Fruit fly (Drosophila melanogaster) whole organism, embryonic: ENCODE results near the gene CG32225.

Source experiments
- C15 ChIP-seq: fragments of 200-800 bp; sonication (Bioruptor generic); IDR thresholded peaks from 3 replicates; pipeline ENCODE4 v1.3.6; 2022; ENCODE audit warnings: missing biosample characterization, missing genetic modification characterization
- CG11695 ChIP-seq: fragments of 200-800 bp; sonication (Bioruptor generic); IDR thresholded peaks from 3 replicates; pipeline ENCODE4 v1.3.6; 2022; ENCODE audit warnings: missing biosample characterization, missing genetic modification characterization
- CG11723 ChIP-seq: fragments of 200-800 bp; sonication (Bioruptor generic); optimal IDR thresholded peaks from 2 replicates; lab custom pipeline; 2017; ENCODE audit warnings: missing biosample characterization, mild to moderate bottlenecking, missing genetic modification characterization
- CG1233 ChIP-seq: fragments of 200-800 bp; sonication (Bioruptor generic); optimal IDR thresholded peaks from 4 replicates; lab custom pipeline; 2018; ENCODE audit warnings: missing biosample characterization, mild to moderate bottlenecking, missing genetic modification characterization
- CG15601 ChIP-seq: fragments of 200-800 bp; sonication (Bioruptor generic); optimal IDR thresholded peaks from 3 replicates; lab custom pipeline; 2019; ENCODE audit warnings: missing biosample characterization, mild to moderate bottlenecking, missing genetic modification characterization, moderate library complexity
- CG1603 ChIP-seq: fragments of 200-800 bp; sonication (Bioruptor generic); optimal IDR thresholded peaks from 2 replicates; lab custom pipeline; 2019; ENCODE audit warnings: missing biosample characterization, mild to moderate bottlenecking, missing genetic modification characterization, moderate library complexity
- CG16813 ChIP-seq: fragments of 200-800 bp; sonication (Bioruptor generic); IDR thresholded peaks from 3 replicates; pipeline ENCODE4 v1.3.6; 2022; ENCODE audit warnings: missing biosample characterization, missing genetic modification characterization; ENCODE audit not compliant: partially characterized antibody
- CG17186 ChIP-seq: fragments of 200-800 bp; sonication (Bioruptor generic); optimal IDR thresholded peaks from 3 replicates; lab custom pipeline; 2017; ENCODE audit warnings: missing biosample characterization, missing genetic modification reagents, missing genetic modification characterization
- CG18599 ChIP-seq: fragments of 200-800 bp; sonication (Bioruptor generic); optimal IDR thresholded peaks from 3 replicates; lab custom pipeline; 2017; ENCODE audit warnings: missing biosample characterization, missing genetic modification characterization, mild to moderate bottlenecking, moderate library complexity, missing genetic modification reagents
- CG30431 ChIP-seq: fragments of 200-800 bp; sonication (Bioruptor generic); optimal IDR thresholded peaks from 2 replicates; lab custom pipeline; 2017; ENCODE audit warnings: missing biosample characterization, missing genetic modification characterization
- CG31388 ChIP-seq: fragments of 200-800 bp; sonication (Bioruptor generic); optimal IDR thresholded peaks from 2 replicates; lab custom pipeline; 2016; ENCODE audit warnings: missing biosample characterization, missing genetic modification characterization
- CG3281 ChIP-seq: fragments of 200-800 bp; sonication (Bioruptor generic); optimal IDR thresholded peaks from 3 replicates; lab custom pipeline; 2017; ENCODE audit warnings: missing biosample characterization, mild to moderate bottlenecking, missing genetic modification characterization
- CG4617 ChIP-seq: fragments of 200-800 bp; sonication (Bioruptor generic); optimal IDR thresholded peaks from 3 replicates; lab custom pipeline; 2016; ENCODE audit warnings: missing biosample characterization, missing genetic modification characterization, borderline replicate concordance
- CG4854 ChIP-seq: fragments of 200-800 bp; sonication (Bioruptor generic); optimal IDR thresholded peaks from 2 replicates; lab custom pipeline; 2016; ENCODE audit warnings: missing biosample characterization, missing genetic modification characterization, inconsistent platforms
- CG5953 ChIP-seq: fragments of 200-800 bp; sonication (Bioruptor generic); IDR thresholded peaks from 2 replicates; pipeline ENCODE4 v1.3.6; 2022; ENCODE audit warnings: missing biosample characterization, missing genetic modification characterization
- CG6654 ChIP-seq: fragments of 200-800 bp; sonication (Bioruptor generic); optimal IDR thresholded peaks from 2 replicates; lab custom pipeline; 2017; ENCODE audit warnings: missing biosample characterization, mild to moderate bottlenecking, missing genetic modification characterization
- CG6791 ChIP-seq: fragments of 200-800 bp; sonication (Bioruptor generic); IDR thresholded peaks from 3 replicates; pipeline ENCODE4 v1.3.6; 2022; ENCODE audit warnings: missing biosample characterization, missing genetic modification characterization; ENCODE audit not compliant: partially characterized antibody
- CG7372 ChIP-seq: fragments of 200-800 bp; sonication (Bioruptor generic); IDR thresholded peaks from 2 replicates; pipeline ENCODE4 v1.3.6; 2022; ENCODE audit warnings: missing biosample characterization, missing genetic modification characterization
- CG7745 ChIP-seq: fragments of 200-800 bp; sonication (Bioruptor generic); optimal IDR thresholded peaks from 2 replicates; lab custom pipeline; 2018; ENCODE audit warnings: missing biosample characterization, mild to moderate bottlenecking, missing genetic modification characterization, moderate library complexity
- CG9876 ChIP-seq: fragments of 200-800 bp; sonication (Bioruptor generic); optimal IDR thresholded peaks from 2 replicates; lab custom pipeline; 2016; ENCODE audit warnings: missing biosample characterization, missing genetic modification characterization
- CTCF ChIP-seq: fragments of 200-800 bp; sonication (Bioruptor generic); optimal IDR thresholded peaks from 2 replicates; lab custom pipeline; 2017; ENCODE audit warnings: missing biosample characterization, mild to moderate bottlenecking, missing genetic modification characterization, moderate library complexity
- Camta ChIP-seq: fragments of 200-800 bp; sonication (Bioruptor generic); optimal IDR thresholded peaks from 2 replicates; lab custom pipeline; 2016; ENCODE audit warnings: missing biosample characterization, missing genetic modification characterization
- Deaf1 ChIP-seq: fragments of 200-800 bp; optimal IDR thresholded peaks from 3 replicates; lab custom pipeline; 2019; ENCODE audit warnings: missing biosample characterization, mild to moderate bottlenecking, missing genetic modification characterization, moderate library complexity
- Dfd ChIP-seq, 2 experiments: fragments of >200 bp; optimal IDR thresholded peaks; 2 replicates each; lab custom pipeline; 2017; ENCODE audit warnings: missing biosample characterization in 2 of 2, missing genetic modification characterization in 2 of 2
- Doc3 ChIP-seq: fragments of 200-800 bp; sonication (Bioruptor generic); IDR thresholded peaks from 3 replicates; pipeline ENCODE4 v1.3.6; 2022; ENCODE audit warnings: missing biosample characterization, missing genetic modification characterization; ENCODE audit not compliant: partially characterized antibody
- ERR ChIP-seq: fragments of 200-800 bp; sonication (Bioruptor generic); optimal IDR thresholded peaks from 2 replicates; lab custom pipeline; 2016; ENCODE audit warnings: missing biosample characterization, missing genetic modification characterization
- Ets65A ChIP-seq: fragments of 200-800 bp; sonication (Bioruptor generic); peaks from one replicate; lab custom pipeline; 2016; ENCODE audit warnings: missing biosample characterization, missing genetic modification characterization
- Ets97D ChIP-seq: fragments of 200-800 bp; sonication (Bioruptor generic); optimal IDR thresholded peaks from 3 replicates; lab custom pipeline; 2016; ENCODE audit warnings: missing biosample characterization, missing genetic modification characterization
- GATAe ChIP-seq: fragments of 200-800 bp; sonication (Bioruptor generic); conservative IDR thresholded peaks from 2 replicates; pipeline ENCODE4 v1.3.6; 2022; ENCODE audit warnings: missing biosample characterization, missing genetic modification characterization
- Lim3 ChIP-seq: fragments of 200-800 bp; sonication (Bioruptor generic); IDR thresholded peaks from 2 replicates; pipeline ENCODE4 v1.3.6; 2022; ENCODE audit warnings: missing biosample characterization, missing genetic modification characterization
- Lpt ChIP-seq: fragments of >200 bp; optimal IDR thresholded peaks from 2 replicates; lab custom pipeline; 2018; ENCODE audit warnings: missing biosample characterization, missing genetic modification characterization
- MTF-1 ChIP-seq: fragments of 200-800 bp; sonication (Bioruptor generic); optimal IDR thresholded peaks from 2 replicates; lab custom pipeline; 2018; ENCODE audit warnings: missing biosample characterization, mild to moderate bottlenecking, missing genetic modification characterization, borderline replicate concordance
- Ravus ChIP-seq: fragments of 200-800 bp; sonication (Bioruptor generic); IDR thresholded peaks from 2 replicates; pipeline ENCODE4 v1.3.6; 2022; ENCODE audit warnings: missing biosample characterization, missing genetic modification characterization
- dmrt11E ChIP-seq: fragments of 200-800 bp; sonication (Bioruptor generic); optimal IDR thresholded peaks from 3 replicates; lab custom pipeline; 2018; ENCODE audit warnings: missing biosample characterization, mild to moderate bottlenecking, missing genetic modification characterization, moderate library complexity
- eyg ChIP-seq: fragments of 200-800 bp; sonication (Bioruptor generic); optimal IDR thresholded peaks from 3 replicates; lab custom pipeline; 2016; ENCODE audit warnings: missing biosample characterization, missing genetic modification characterization
- fd3F ChIP-seq: fragments of 200-800 bp; sonication (Bioruptor generic); optimal IDR thresholded peaks from 2 replicates; lab custom pipeline; 2018; ENCODE audit warnings: missing biosample characterization, mild to moderate bottlenecking, missing genetic modification characterization, moderate library complexity
- ind ChIP-seq: fragments of 200-800 bp; sonication (Bioruptor generic); optimal IDR thresholded peaks from 3 replicates; lab custom pipeline; 2016; ENCODE audit warnings: missing biosample characterization, missing genetic modification characterization
- jigr1 ChIP-seq: fragments of 200-800 bp; sonication (Bioruptor generic); IDR thresholded peaks from 3 replicates; pipeline ENCODE4 v1.3.6; 2022; ENCODE audit warnings: missing biosample characterization, missing genetic modification characterization
- kah ChIP-seq: fragments of 200-800 bp; sonication (Bioruptor generic); optimal IDR thresholded peaks from 2 replicates; lab custom pipeline; 2018; ENCODE audit warnings: missing biosample characterization, mild to moderate bottlenecking, missing genetic modification characterization
- lilli ChIP-seq: fragments of 200-800 bp; sonication (Bioruptor generic); optimal IDR thresholded peaks from 3 replicates; lab custom pipeline; 2016; ENCODE audit warnings: missing biosample characterization, missing genetic modification characterization
- pan ChIP-seq, 4 experiments: fragments of >200 bp in 3 of 4; fragments of 200-800 bp in 1 of 4; sonication (Bioruptor generic) in 1 of 4; optimal IDR thresholded peaks in 3 of 4; IDR thresholded peaks in 1 of 4; 2 replicates each; pipeline versions ENCODE4 v1.3.6 to Lab custom; 2017 to 2022; ENCODE audit warnings: missing biosample characterization in 2 of 4, missing genetic modification characterization in 2 of 4, mixed read lengths in 1 of 4
- pb ChIP-seq: fragments of 200-800 bp; sonication (Bioruptor generic); optimal IDR thresholded peaks from 3 replicates; lab custom pipeline; 2016; ENCODE audit warnings: missing biosample characterization, missing genetic modification characterization
- phol ChIP-seq: fragments of 200-800 bp; sonication (Bioruptor generic); optimal IDR thresholded peaks from 3 replicates; lab custom pipeline; 2018; ENCODE audit warnings: missing biosample characterization, mild to moderate bottlenecking, missing genetic modification characterization, moderate library complexity
- sd ChIP-seq: fragments of 200-800 bp; sonication (Bioruptor generic); optimal IDR thresholded peaks from 3 replicates; lab custom pipeline; 2018; ENCODE audit warnings: missing biosample characterization, mild to moderate bottlenecking, missing genetic modification characterization, moderate library complexity
- shn ChIP-seq: fragments of 200-800 bp; sonication (Bioruptor generic); optimal IDR thresholded peaks from 3 replicates; lab custom pipeline; 2016; ENCODE audit warnings: missing biosample characterization, missing genetic modification characterization
- tgo ChIP-seq: fragments of 200-800 bp; sonication (Bioruptor generic); IDR thresholded peaks from 3 replicates; pipeline ENCODE4 v1.3.6; 2022; ENCODE audit warnings: missing biosample characterization, missing genetic modification characterization
- ttk ChIP-seq: fragments of 200-800 bp; sonication (Bioruptor generic); IDR thresholded peaks from 2 replicates; pipeline ENCODE4 v2.1.2; 2022; ENCODE audit warnings: missing biosample characterization, missing genetic modification characterization
- tx ChIP-seq: fragments of 200-800 bp; sonication (Bioruptor generic); optimal IDR thresholded peaks from 2 replicates; lab custom pipeline; 2016; ENCODE audit warnings: missing biosample characterization, missing genetic modification characterization
- unpg ChIP-seq: fragments of 200-800 bp; sonication (Bioruptor generic); optimal IDR thresholded peaks from 3 replicates; lab custom pipeline; 2018; ENCODE audit warnings: missing biosample characterization, mild to moderate bottlenecking, missing genetic modification characterization, moderate library complexity

CG32225 gene

dm6 chr3L:20347762-20348580 lies 41.9 kb upstream of the CG32225 start, which contains the start of the genes Rbbp5 and eRF1 (continued):
- TF ChIP-seq Lpt (GFP tag; lab: Kevin White, UChicago) (no peak), CG5953 (GFP tag; lab: Robert Waterston, UW) (peak; percentile 60; the same call in 1 of the 2 replicates), jigr1 (no peak), CG18599 (GFP tag; lab: Kevin White, UChicago) (no peak), Camta (GFP tag; lab: Kevin White, UChicago) (peak; percentile 30), CG17186 (GFP tag; lab: Kevin White, UChicago) (peak; percentile 48), Doc3 (GFP tag; lab: Robert Waterston, UW) (peak; percentile 74), tgo (GFP tag; lab: Robert Waterston, UW) (peak; percentile 79), ttk (GFP tag; lab: Robert Waterston, UW) (no peak; the same call in 1 of the 2 replicates), CG1233 (peak; percentile 61), CG30431 (GFP tag; lab: Kevin White, UChicago) (no peak), unpg (GFP tag; lab: Kevin White, UChicago) (peak; percentile 73), CG7745 (tag; lab: Kevin White, UChicago) (no peak), Ravus (GFP tag; lab: Robert Waterston, UW) (peak; percentile 40), Ets97D (GFP tag; lab: Kevin White, UChicago) (peak; percentile 54), C15 (GFP tag; lab: Robert Waterston, UW) (peak; percentile 66; the same call in 1 of the 3 replicates), eyg (GFP tag; lab: Kevin White, UChicago) (no peak), sd (tag; lab: Kevin White, UChicago) (no peak), shn (GFP tag; lab: Kevin White, UChicago) (peak; percentile 42), pan (optimal IDR thresholded peaks at IDR 0.05; lab: Kevin White, UChicago) (no peak), pan (GFP tag; optimal IDR thresholded peaks at IDR 0.05 in 1 of 2, IDR thresholded peaks at IDR 0.05 in 1 of 2) (peak in 1 of 2 experiments; percentile 74), CG7372 (peak; percentile 82), dmrt11E (peak; percentile 71), CG6654 (GFP tag; lab: Kevin White, UChicago) (no peak), phol (tag; lab: Kevin White, UChicago) (peak; percentile 84), Dfd (GFP tag; optimal IDR thresholded peaks at IDR 0.05; lab: Kevin White, UChicago) (no peak), CG1603 (tag; lab: Kevin White, UChicago) (peak; percentile 64), CG11695 (GFP tag; lab: Robert Waterston, UW) (0 out of 3 replicates have a peak, but pooled peaks have one; percentile 10), Lim3 (GFP tag; lab: Robert Waterston, UW) (no peak), CG4854 (GFP tag; lab: Kevin White, UChicago) (peak; percentile 26), MTF-1 (GFP tag; lab: Kevin White, UChicago) (no peak), CG31388 (GFP tag; lab: Kevin White, UChicago) (peak; percentile 65), CTCF (GFP tag; lab: Kevin White, UChicago) (no peak), fd3F (GFP tag; lab: Kevin White, UChicago) (peak; percentile 57), CG6791 (peak; percentile 94), CG9876 (GFP tag; lab: Kevin White, UChicago) (peak; percentile 38), ERR (peak; percentile 16), Deaf1 (tag; lab: Kevin White, UChicago) (no peak), ind (GFP tag; lab: Kevin White, UChicago) (peak; percentile 82), tx (GFP tag; lab: Kevin White, UChicago) (peak; percentile 60), CG11723 (GFP tag; lab: Kevin White, UChicago) (peak; percentile 30), CG16813 (GFP tag; lab: Robert Waterston, UW) (peak; percentile 94), CG4617 (GFP tag; lab: Kevin White, UChicago) (peak; percentile 83), kah (GFP tag; lab: Kevin White, UChicago) (no peak), CG15601 (peak; percentile 59), Ets65A (peak; percentile 96), lilli (GFP tag; lab: Kevin White, UChicago) (peak; percentile 84), CG3281 (peak; percentile 30), GATAe (GFP tag; lab: Robert Waterston, UW) (peak; percentile 50; the same call in 1 of the 2 replicates), pb (GFP tag; lab: Kevin White, UChicago) (no peak)
